Worm (Caenorhabditis elegans) whole organism, late embryonic: ENCODE results near the gene nhr-246.

Experiments used
- C38D4.7 ChIP-seq: fragments of 200-800 bp; sonication (Bioruptor generic); optimal IDR thresholded peaks from 2 replicates; lab custom pipeline; 2018; ENCODE audit warnings: mild to moderate bottlenecking, missing genetic modification characterization, moderate library complexity, missing compliant biosample characterization
- F13H6.1 ChIP-seq: sonication (generic microtip); optimal IDR thresholded peaks from 2 replicates; lab custom pipeline; 2016; ENCODE audit warnings: missing genetic modification characterization, missing compliant biosample characterization
- K02D7.2 ChIP-seq: sonication (generic microtip); optimal IDR thresholded peaks from 2 replicates; lab custom pipeline; 2017; ENCODE audit warnings: mild to moderate bottlenecking, missing genetic modification characterization, missing compliant biosample characterization
- ama-1 ChIP-seq: fragments of 150-350 bp; optimal IDR thresholded peaks from 2 replicates; lab custom pipeline; 2014
- ceh-18 ChIP-seq: sonication (generic microtip); optimal IDR thresholded peaks from 2 replicates; lab custom pipeline; 2016; ENCODE audit warnings: missing genetic modification characterization, missing compliant biosample characterization
- ceh-19 ChIP-seq: fragments of 200-800 bp; sonication (Bioruptor generic); optimal IDR thresholded peaks from 2 replicates; lab custom pipeline; 2018; ENCODE audit warnings: mild to moderate bottlenecking, missing genetic modification characterization, missing compliant biosample characterization
- ceh-2 ChIP-seq: sonication (generic microtip); optimal IDR thresholded peaks from 2 replicates; lab custom pipeline; 2016; ENCODE audit warnings: missing genotype, missing genetic modification characterization, missing compliant biosample characterization
- ceh-22 ChIP-seq: sonication (generic microtip); optimal IDR thresholded peaks from 2 replicates; lab custom pipeline; 2017; ENCODE audit warnings: missing biosample characterization, missing genetic modification characterization
- ceh-24 ChIP-seq: sonication (generic microtip); optimal IDR thresholded peaks from 2 replicates; lab custom pipeline; 2016; ENCODE audit warnings: mild to moderate bottlenecking, missing genetic modification characterization, missing compliant biosample characterization
- ceh-34 ChIP-seq: sonication (generic microtip); optimal IDR thresholded peaks from 2 replicates; lab custom pipeline; 2016; ENCODE audit warnings: mild to moderate bottlenecking, missing genetic modification characterization, missing compliant biosample characterization
- ceh-48 ChIP-seq: sonication (generic microtip); optimal IDR thresholded peaks from 2 replicates; lab custom pipeline; 2016; ENCODE audit warnings: missing genetic modification characterization, inconsistent platforms, missing compliant biosample characterization
- ceh-6 ChIP-seq: fragments of 200-800 bp; sonication (Bioruptor generic); optimal IDR thresholded peaks from 2 replicates; lab custom pipeline; 2018; ENCODE audit warnings: mild to moderate bottlenecking, missing genetic modification characterization, missing compliant biosample characterization
- ceh-9 ChIP-seq: sonication (generic microtip); optimal IDR thresholded peaks from 2 replicates; lab custom pipeline; 2016; ENCODE audit warnings: mild to moderate bottlenecking, missing genetic modification characterization, inconsistent platforms, missing compliant biosample characterization
- dmd-4 ChIP-seq: sonication (generic microtip); optimal IDR thresholded peaks from 2 replicates; lab custom pipeline; 2016; ENCODE audit warnings: borderline replicate concordance, missing genetic modification characterization, missing compliant biosample characterization
- dve-1 ChIP-seq: sonication (generic microtip); optimal IDR thresholded peaks from 2 replicates; lab custom pipeline; 2017; ENCODE audit warnings: antibody characterized with exemption, mild to moderate bottlenecking, missing genetic modification characterization, missing compliant biosample characterization
- fax-1 ChIP-seq: sonication (generic microtip); optimal IDR thresholded peaks from 2 replicates; lab custom pipeline; 2016; ENCODE audit warnings: missing genotype, missing genetic modification characterization, missing compliant biosample characterization
- fkh-6 ChIP-seq: sonication (generic microtip); optimal IDR thresholded peaks from 2 replicates; lab custom pipeline; 2016; ENCODE audit warnings: missing genetic modification characterization, missing compliant biosample characterization
- gmeb-2 ChIP-seq: sonication (generic microtip); optimal IDR thresholded peaks from 2 replicates; lab custom pipeline; 2016; ENCODE audit warnings: missing genetic modification characterization, inconsistent platforms, missing compliant biosample characterization
- hlh-6 ChIP-seq: sonication (generic microtip); optimal IDR thresholded peaks from 2 replicates; lab custom pipeline; 2016; ENCODE audit warnings: missing genotype, missing genetic modification characterization, missing compliant biosample characterization
- lim-6 ChIP-seq: sonication (generic microtip); optimal IDR thresholded peaks from 2 replicates; lab custom pipeline; 2016; ENCODE audit warnings: missing genetic modification characterization, missing compliant biosample characterization
- nfya-1 ChIP-seq: sonication (generic microtip); optimal IDR thresholded peaks from 2 replicates; lab custom pipeline; 2017; ENCODE audit warnings: missing genetic modification characterization, mild to moderate bottlenecking, missing compliant biosample characterization, antibody characterized with exemption, moderate library complexity
- nhr-11 ChIP-seq: fragments of 150-350 bp; optimal IDR thresholded peaks from 2 replicates; lab custom pipeline; 2014; ENCODE audit warnings: missing biosample characterization, missing genetic modification characterization
- npax-4 ChIP-seq: sonication (generic microtip); optimal IDR thresholded peaks from 2 replicates; lab custom pipeline; 2016; ENCODE audit warnings: missing genetic modification characterization, missing compliant biosample characterization
- odd-2 ChIP-seq: sonication (generic microtip); optimal IDR thresholded peaks from 2 replicates; lab custom pipeline; 2017; ENCODE audit warnings: antibody characterized with exemption, mild to moderate bottlenecking, missing genetic modification characterization, missing compliant biosample characterization
- pag-3 ChIP-seq: sonication (generic microtip); optimal IDR thresholded peaks from 2 replicates; lab custom pipeline; 2016; ENCODE audit warnings: missing compliant biosample characterization, missing genetic modification characterization, borderline replicate concordance
- pax-1 ChIP-seq: fragments of 150-350 bp; optimal IDR thresholded peaks from 2 replicates; lab custom pipeline; 2014; ENCODE audit warnings: missing biosample characterization, missing genetic modification characterization
- pha-2 ChIP-seq: sonication (generic microtip); optimal IDR thresholded peaks from 2 replicates; lab custom pipeline; 2017; ENCODE audit warnings: mild to moderate bottlenecking, missing genetic modification characterization, missing compliant biosample characterization
- pha-4 ChIP-seq: fragments of 150-350 bp; optimal IDR thresholded peaks from 2 replicates; lab custom pipeline; 2018; ENCODE audit warnings: missing biosample characterization, missing genetic modification reagents, missing genetic modification characterization
- pqm-1 ChIP-seq: sonication (generic microtip); optimal IDR thresholded peaks from 2 replicates; lab custom pipeline; 2016; ENCODE audit warnings: missing genetic modification characterization, missing compliant biosample characterization
- sdc-2 ChIP-seq: sonication (generic microtip); optimal IDR thresholded peaks from 2 replicates; lab custom pipeline; 2016; ENCODE audit warnings: missing genotype, missing genetic modification characterization, missing compliant biosample characterization
- sox-2 ChIP-seq: fragments of 200-800 bp; sonication (Bioruptor generic); IDR thresholded peaks from 2 replicates; pipeline ENCODE4 v1.3.6; 2022; ENCODE audit warnings: missing genetic modification reagents, missing genetic modification characterization, missing compliant biosample characterization
- syd-9 ChIP-seq: sonication (generic microtip); optimal IDR thresholded peaks from 2 replicates; lab custom pipeline; 2016; ENCODE audit warnings: mild to moderate bottlenecking, missing genetic modification characterization, moderate library complexity, missing compliant biosample characterization
- tbx-7 ChIP-seq: sonication (generic microtip); optimal IDR thresholded peaks from 2 replicates; lab custom pipeline; 2016; ENCODE audit warnings: missing genotype, missing genetic modification characterization, missing compliant biosample characterization
- ttx-3 ChIP-seq: sonication (generic microtip); optimal IDR thresholded peaks from 2 replicates; lab custom pipeline; 2016; ENCODE audit warnings: missing genetic modification reagents, missing genetic modification characterization, missing compliant biosample characterization
- unc-3 ChIP-seq, 2 experiments: fragments of 200-800 bp in 1 of 2; sonication (Bioruptor generic) in 1 of 2; sonication (generic microtip) in 1 of 2; conservative IDR thresholded peaks in 1 of 2; optimal IDR thresholded peaks in 1 of 2; 2 replicates each; pipeline versions ENCODE4 v1.3.6 to Lab custom; 2016 to 2022; ENCODE audit warnings: missing compliant biosample characterization in 2 of 2, missing genetic modification characterization in 2 of 2, missing genetic modification reagents in 1 of 2
- unc-42 ChIP-seq: sonication (generic microtip); optimal IDR thresholded peaks from 2 replicates; lab custom pipeline; 2016; ENCODE audit warnings: missing genotype, missing genetic modification characterization, missing compliant biosample characterization
- unc-55 ChIP-seq: sonication (generic microtip); optimal IDR thresholded peaks from 2 replicates; lab custom pipeline; 2017; ENCODE audit warnings: missing biosample characterization, missing genetic modification reagents, missing genetic modification characterization

Gene nhr-246

ce11 chrV:15315827-15316527 lies at the start of gene nhr-246, which contains the start of gene srt-22:
nhr-246 (plus strand) TSS chrV:15316477.
srt-22 (minus strand) TSS chrV:15315927.
- TF ChIP-seq pha-4 (tag; lab: Kevin White, UChicago): no peak
- TF ChIP-seq ttx-3 (tag; lab: Kevin White, UChicago): no peak
- no peak for TF ChIP-seq fkh-6 (tag; lab: Kevin White, UChicago)
- TF ChIP-seq pag-3 (tag; lab: Kevin White, UChicago): no peak
- no peak for TF ChIP-seq fax-1 (tag; lab: Kevin White, UChicago)
- TF ChIP-seq nfya-1: no peak
- TF ChIP-seq dmd-4: no peak

- no peak for TF ChIP-seq nfya-1
- TF ChIP-seq ceh-34 (tag; lab: Kevin White, UChicago): no peak
- no peak for TF ChIP-seq ceh-18 (tag; lab: Kevin White, UChicago)
- no peak for TF ChIP-seq dve-1 (tag; lab: Kevin White, UChicago)
Measured at ce11 chrV:15267405-15267804, 48.9 kb upstream of the nhr-246 start, which contains the start of gene T10H4.13. T10H4.13 (minus strand) TSS chrV:15267505.

- no peak for TF ChIP-seq nhr-11 (tag; lab: Kevin White, UChicago)
- TF ChIP-seq ceh-19 (GFP tag; lab: Kevin White, UChicago): no peak
- no peak for TF ChIP-seq dmd-4
- no peak for TF ChIP-seq ceh-9 (tag; lab: Kevin White, UChicago)
- TF ChIP-seq ceh-34 (tag; lab: Kevin White, UChicago): no peak
- TF ChIP-seq dve-1 (tag; lab: Kevin White, UChicago): no peak
Measured at ce11 chrV:15268302-15268701, 48.0 kb upstream of the nhr-246 start, which contains the start of gene srw-22. srw-22 (plus strand) TSS chrV:15268602.

DNA sequence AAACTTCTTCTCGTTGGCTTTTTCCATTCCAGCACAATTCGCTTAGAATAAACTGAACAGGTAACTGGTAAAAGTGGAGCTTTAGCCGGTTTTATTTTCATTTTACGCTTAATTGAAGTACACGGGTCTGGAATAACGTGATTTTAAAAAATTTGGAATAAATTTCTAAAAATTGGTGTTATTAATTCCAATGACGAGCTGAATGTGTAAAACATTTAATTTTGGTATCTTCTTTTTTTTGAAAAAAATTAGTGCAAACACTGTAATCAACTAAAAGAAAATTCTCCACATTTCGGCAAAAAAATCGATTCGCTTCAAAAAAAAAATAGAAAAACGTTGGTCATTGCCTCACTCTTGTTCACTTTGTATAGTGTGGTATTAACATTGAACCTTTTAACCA lies 44.0 kb upstream of the nhr-246 start, which contains the start of gene T10H4.4:
Gene T10H4.4, minus strand, starts transcription at position 101 of the 400 bp plus-strand sequence.
- TF ChIP-seq gmeb-2 (tag; lab: Kevin White, UChicago) (no peak), ceh-2 (tag; lab: Kevin White, UChicago) (no peak), lim-6 (tag; lab: Kevin White, UChicago) (no peak), ceh-24 (tag; lab: Kevin White, UChicago) (no peak), ceh-48 (tag; lab: Kevin White, UChicago) (no peak), unc-3 (GFP tag; conservative IDR thresholded peaks at IDR 0.05; lab: Robert Waterston, UW) (no peak), unc-3 (tag; optimal IDR thresholded peaks at IDR 0.05; lab: Kevin White, UChicago) (no peak), sdc-2 (tag; lab: Kevin White, UChicago) (no peak), ceh-22 (tag; lab: Kevin White, UChicago) (no peak), nfya-1 (no peak), syd-9 (tag; lab: Kevin White, UChicago) (no peak), F13H6.1 (tag; lab: Kevin White, UChicago) (no peak), K02D7.2 (no peak), pax-1 (tag; lab: Kevin White, UChicago) (no peak), dve-1 (tag; lab: Kevin White, UChicago) (no peak), pha-4 (tag; lab: Kevin White, UChicago) (no peak), tbx-7 (tag; lab: Kevin White, UChicago) (no peak)

ce11 chrV:15274757-15275156 lies 41.5 kb upstream of the nhr-246 start, which contains the start of gene srw-16:
srw-16 (minus strand) TSS chrV:15274857.
- TF ChIP-seq unc-55 (GFP tag; lab: Kevin White, UChicago) (no peak), odd-2 (tag; lab: Kevin White, UChicago) (no peak), pqm-1 (no peak), ceh-34 (tag; lab: Kevin White, UChicago) (no peak), ceh-24 (tag; lab: Kevin White, UChicago) (no peak)

DNA sequence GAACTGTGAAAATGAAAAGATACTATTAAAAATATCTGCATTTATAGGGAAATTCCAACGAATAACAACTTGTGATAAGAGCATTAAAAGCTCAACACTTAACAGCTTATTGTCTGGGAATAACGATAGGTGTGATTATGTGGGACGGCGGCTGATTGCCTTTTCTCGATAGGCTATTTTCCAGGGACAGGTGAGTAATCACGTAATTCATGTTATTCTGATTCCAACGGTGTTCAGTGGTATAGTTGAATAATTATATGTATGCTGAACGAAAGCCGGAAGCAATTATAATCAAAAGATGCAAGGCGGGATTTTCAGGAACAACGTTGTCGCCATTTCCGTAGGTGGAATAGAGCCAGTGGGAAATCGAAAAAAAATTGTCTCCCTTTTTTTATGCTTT lies 39.4 kb upstream of the nhr-246 start, which contains the start of gene srw-17:
Gene srw-17, minus strand, starts transcription at position 101 of the 400 bp plus-strand sequence.
- TF ChIP-seq sox-2 (no peak), ceh-6 (GFP tag; lab: Kevin White, UChicago) (no peak), ama-1 (lab: Kevin White, UChicago) (no peak), C38D4.7 (no peak), hlh-6 (tag; lab: Kevin White, UChicago) (no peak), unc-42 (no peak), unc-3 (GFP tag; conservative IDR thresholded peaks at IDR 0.05; lab: Robert Waterston, UW) (no peak), unc-3 (tag; optimal IDR thresholded peaks at IDR 0.05; lab: Kevin White, UChicago) (no peak), pha-2 (no peak), npax-4 (tag; lab: Kevin White, UChicago) (no peak), unc-55 (GFP tag; lab: Kevin White, UChicago) (no peak)
